Fruit fly (Drosophila melanogaster): ENCODE data around the gene Sac1.
A peak's percentile ranks its signal among the peaks of the same experiment; 100 is the strongest.

Sac1 gene

DNA sequence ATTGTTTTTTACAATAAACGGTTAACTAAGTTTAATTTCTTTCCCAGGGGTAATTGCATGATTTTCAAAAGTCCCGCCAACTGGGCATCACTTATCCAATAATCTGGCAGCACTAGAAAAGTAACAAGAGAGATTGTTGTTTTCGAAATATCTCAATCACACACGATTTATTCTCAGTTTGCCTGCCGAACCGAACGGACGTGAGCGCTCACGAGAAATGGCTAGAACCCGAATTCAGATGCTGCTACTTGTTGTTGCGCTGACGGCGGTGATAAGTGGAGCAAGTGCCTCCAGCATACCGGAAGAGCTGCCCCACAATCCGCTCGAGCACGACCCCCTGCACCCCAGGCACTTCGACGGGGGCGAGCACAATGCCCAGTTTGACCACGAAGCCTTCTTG lies 50.9 kb downstream of the Sac1 start, which contains the start of gene scf (continued):
- no peak for TF ChIP-seq Ada2b (GFP tag; IDR thresholded peaks at IDR 0.05)
- TF ChIP-seq row (GFP tag; IDR thresholded peaks at IDR 0.05) = peak; percentile 60
- TF ChIP-seq Fer1 (GFP tag; optimal IDR thresholded peaks at IDR 0.05) = peak; percentile 35
- no peak for TF ChIP-seq CG2678 (tag; optimal IDR thresholded peaks at IDR 0.05)
- TF ChIP-seq CG15514 (GFP tag; optimal IDR thresholded peaks at IDR 0.05) = peak; percentile 96
- TF ChIP-seq Bgb (GFP tag; IDR thresholded peaks at IDR 0.05; ENCODE audit: partially characterized antibody) = peak; percentile 49
- TF ChIP-seq CG15696 (tag; optimal IDR thresholded peaks at IDR 0.05) = no peak
- no peak for TF ChIP-seq CG7556 (GFP tag; optimal IDR thresholded peaks at IDR 0.05)
- TF ChIP-seq CG9932 (GFP tag; IDR thresholded peaks at IDR 0.05) = peak; percentile 36
- no peak for TF ChIP-seq CG10959 (GFP tag; IDR thresholded peaks at IDR 0.05)
- no peak for TF ChIP-seq CG11085 (GFP tag; IDR thresholded peaks at IDR 0.05)
- no peak for TF ChIP-seq CG7786 (GFP tag; optimal IDR thresholded peaks at IDR 0.05)
- TF ChIP-seq ems (GFP tag; optimal IDR thresholded peaks at IDR 0.05) = no peak
- no peak for TF ChIP-seq lab (GFP tag; optimal IDR thresholded peaks at IDR 0.05)
- TF ChIP-seq maf-S (GFP tag; optimal IDR thresholded peaks at IDR 0.05) = no peak
- no peak for TF ChIP-seq CG14667 (GFP tag; IDR thresholded peaks at IDR 0.05)
- no peak for TF ChIP-seq Dad (GFP tag; optimal IDR thresholded peaks at IDR 0.05)
- TF ChIP-seq grau (tag; optimal IDR thresholded peaks at IDR 0.05) = peak; percentile 28
- peak; percentile 44 for TF ChIP-seq CG1603 (tag; optimal IDR thresholded peaks at IDR 0.05)
- no peak for TF ChIP-seq CG16779 (GFP tag; IDR thresholded peaks at IDR 0.05)
- no peak for TF ChIP-seq Hand (GFP tag; optimal IDR thresholded peaks at IDR 0.05)
- TF ChIP-seq CG13123 (GFP tag; optimal IDR thresholded peaks at IDR 0.05) = no peak
- TF ChIP-seq twi (tag; optimal IDR thresholded peaks at IDR 0.05) = no peak
- TF ChIP-seq tx (GFP tag; optimal IDR thresholded peaks at IDR 0.05) = no peak
- TF ChIP-seq MBD-R2 (GFP tag; IDR thresholded peaks at IDR 0.05) = peak; percentile 27
- TF ChIP-seq CG42726 (GFP tag; IDR thresholded peaks at IDR 0.05; ENCODE audit: partially characterized antibody) = 0 out of 2 replicates have a peak, but pooled peaks have one; percentile 48
- TF ChIP-seq CG17829 (tag; optimal IDR thresholded peaks at IDR 0.05) = peak; percentile 56
- peak; percentile 42; the same call in 1 of the 2 replicates for TF ChIP-seq unc-4 (GFP tag; IDR thresholded peaks at IDR 0.05; ENCODE audit: partially characterized antibody)
- no peak for TF ChIP-seq prd (optimal IDR thresholded peaks at IDR 0.05)
- 0 out of 3 replicates have a peak, but pooled peaks have one; percentile 32 for TF ChIP-seq prd (GFP tag; IDR thresholded peaks at IDR 0.05)
- TF ChIP-seq Xrp1 (GFP tag; IDR thresholded peaks at IDR 0.05) = no peak
- TF ChIP-seq CG11398 (GFP tag; optimal IDR thresholded peaks at IDR 0.05) = no peak
- TF ChIP-seq CG3407 (GFP tag; optimal IDR thresholded peaks at IDR 0.05) = no peak
- no peak for TF ChIP-seq Abd-B (GFP tag; optimal IDR thresholded peaks at IDR 0.05)
- peak; percentile 4 for TF ChIP-seq Six4 (GFP tag; optimal IDR thresholded peaks at IDR 0.05)
- no peak for TF ChIP-seq Bdp1 (GFP tag; optimal IDR thresholded peaks at IDR 0.05)
- peak; percentile 13 for TF ChIP-seq CG3281 (GFP tag; optimal IDR thresholded peaks at IDR 0.05)
- TF ChIP-seq C15 (GFP tag; IDR thresholded peaks at IDR 0.05) = no peak
- no peak for TF ChIP-seq PHDP (tag; optimal IDR thresholded peaks at IDR 0.05)
- peak; percentile 36 for TF ChIP-seq CG14710 (tag; optimal IDR thresholded peaks at IDR 0.05)
- TF ChIP-seq Dfd (GFP tag; optimal IDR thresholded peaks at IDR 0.05) = no peak
- TF ChIP-seq zfh2 (GFP tag; optimal IDR thresholded peaks at IDR 0.05) = no peak
- no peak for TF ChIP-seq CG1233 (GFP tag; optimal IDR thresholded peaks at IDR 0.05)
- peak; percentile 33 for TF ChIP-seq CTCF (GFP tag; optimal IDR thresholded peaks at IDR 0.05)
- no peak for TF ChIP-seq oc (tag; optimal IDR thresholded peaks at IDR 0.05)
- TF ChIP-seq HLH3B (GFP tag; IDR thresholded peaks at IDR 0.05) = no peak
- TF ChIP-seq otp (GFP tag; IDR thresholded peaks at IDR 0.05) = peak; percentile 12; the same call in 1 of the 3 replicates
- TF ChIP-seq Awh (GFP tag; IDR thresholded peaks at IDR 0.05) = 0 out of 2 replicates have a peak, but pooled peaks have one; percentile 30
- peak; percentile 35 for TF ChIP-seq CG2116 (GFP tag; optimal IDR thresholded peaks at IDR 0.05)
- no peak for TF ChIP-seq Optix (GFP tag; IDR thresholded peaks at IDR 0.05)
- peak; percentile 28; the same call in 1 of the 3 replicates for TF ChIP-seq Doc3 (GFP tag; IDR thresholded peaks at IDR 0.05; ENCODE audit: partially characterized antibody)
- TF ChIP-seq repo (GFP tag; optimal IDR thresholded peaks at IDR 0.05) = peak; percentile 18

Data from whole organism, embryonic.